Worm (Caenorhabditis elegans): ENCODE results near the gene str-116.

The str-116 gene

ce11 chrV:11244539-11244938 lies 22.2 kb upstream of the str-116 start, which contains the start of gene mxl-1:
mxl-1 (plus strand) TSS chrV:11244839.
- TF ChIP-seq blmp-1 (tag; optimal IDR thresholded peaks at IDR 0.05) (no peak), snu-23 (GFP tag; optimal IDR thresholded peaks at IDR 0.05) (no peak), nhr-28 (tag; optimal IDR thresholded peaks at IDR 0.05) (no peak), fkh-8 (tag; optimal IDR thresholded peaks at IDR 0.05) (no peak), skn-1 (tag; optimal IDR thresholded peaks at IDR 0.05) (no peak), nhr-71 (tag; optimal IDR thresholded peaks at IDR 0.05) (no peak), tlp-1 (tag; optimal IDR thresholded peaks at IDR 0.05) (no peak), fkh-10 (GFP tag; optimal IDR thresholded peaks at IDR 0.05) (no peak), ceh-63 (GFP tag; optimal IDR thresholded peaks at IDR 0.05) (no peak), grh-1 (GFP tag; IDR thresholded peaks at IDR 0.05) (no peak), swsn-7 (tag; optimal IDR thresholded peaks at IDR 0.05) (no peak), sup-37 (GFP tag; optimal IDR thresholded peaks at IDR 0.05) (no peak), unc-98 (GFP tag; IDR thresholded peaks at IDR 0.05) (no peak), sox-4 (tag; optimal IDR thresholded peaks at IDR 0.05) (no peak), xbp-1 (tag; optimal IDR thresholded peaks at IDR 0.05) (no peak)

- TF ChIP-seq efl-1 (optimal IDR thresholded peaks at IDR 0.05) = no peak
- TF ChIP-seq efl-1 (GFP tag; optimal IDR thresholded peaks at IDR 0.05 in 1 of 2) = peak in 1 of 2 experiments; percentile 57
- TF ChIP-seq mep-1 (tag; optimal IDR thresholded peaks at IDR 0.05) = no peak
- no peak for TF ChIP-seq jun-1 (tag; optimal IDR thresholded peaks at IDR 0.05)
- TF ChIP-seq nhr-11 (tag; optimal IDR thresholded peaks at IDR 0.05) = no peak
- no peak for TF ChIP-seq tlp-1 (tag; optimal IDR thresholded peaks at IDR 0.05)
Measured at ce11 chrV:11245029-11245428, 21.8 kb upstream of the str-116 start.

ce11 chrV:11247846-11248245 lies 18.9 kb upstream of the str-116 start, which contains the start of gene mam-4:
mam-4 (plus strand) TSS chrV:11248146.
- TF ChIP-seq irx-1 (tag; optimal IDR thresholded peaks at IDR 0.05) (no peak), unc-30 (tag; optimal IDR thresholded peaks at IDR 0.05) (no peak), lin-39 (tag; optimal IDR thresholded peaks at IDR 0.05) (no peak), lin-13 (GFP tag; optimal IDR thresholded peaks at IDR 0.05) (no peak), alr-1 (tag; optimal IDR thresholded peaks at IDR 0.05; ENCODE audit: borderline replicate concordance) (no peak), ces-1 (GFP tag; optimal IDR thresholded peaks at IDR 0.05) (no peak), ceh-82 (tag; optimal IDR thresholded peaks at IDR 0.05) (no peak), efl-1 (optimal IDR thresholded peaks at IDR 0.05) (no peak), efl-1 (GFP tag; optimal IDR thresholded peaks at IDR 0.05 in 1 of 2) (no peak)

ce11 chrV:11250735-11251134 lies 16.0 kb upstream of the str-116 start, which contains the start of gene T19B10.12:
T19B10.12 (plus strand) TSS chrV:11251035.
- TF ChIP-seq mab-9 (GFP tag; IDR thresholded peaks at IDR 0.05) (no peak), rnt-1 (tag; optimal IDR thresholded peaks at IDR 0.05) (no peak), ztf-11 (tag; optimal IDR thresholded peaks at IDR 0.05) (no peak), zag-1 (tag; optimal IDR thresholded peaks at IDR 0.05) (no peak), egl-27 (tag; optimal IDR thresholded peaks at IDR 0.05) (no peak), dpl-1 (GFP tag; optimal IDR thresholded peaks at IDR 0.05) (no peak), fkh-8 (tag; optimal IDR thresholded peaks at IDR 0.05) (no peak), mdl-1 (tag; optimal IDR thresholded peaks at IDR 0.05) (no peak), fkh-4 (tag; optimal IDR thresholded peaks at IDR 0.05; ENCODE audit: borderline replicate concordance) (no peak), nhr-12 (tag; optimal IDR thresholded peaks at IDR 0.05) (no peak), nhr-90 (tag; optimal IDR thresholded peaks at IDR 0.05; ENCODE audit: poor library complexity) (no peak), C16A3.4 (tag; optimal IDR thresholded peaks at IDR 0.05) (no peak), ceh-8 (GFP tag; optimal IDR thresholded peaks at IDR 0.05) (no peak)
